Worm (Caenorhabditis elegans) whole organism, L1 larva: Measurements from ENCODE around the gene R07E5.7.

Source experiments
- C16A3.4 ChIP-seq: fragments of 150-350 bp; optimal IDR thresholded peaks from 2 replicates; lab custom pipeline; 2014; ENCODE audit warnings: missing biosample characterization, missing genetic modification characterization
- Y116A8C.19 ChIP-seq: sonication (generic microtip); optimal IDR thresholded peaks from 2 replicates; lab custom pipeline; 2016; ENCODE audit warnings: missing compliant biosample characterization, missing genetic modification characterization, borderline replicate concordance
- aha-1 ChIP-seq: fragments of 150-350 bp; optimal IDR thresholded peaks from 2 replicates; lab custom pipeline; 2014; ENCODE audit warnings: missing biosample characterization, missing genetic modification characterization
- blmp-1 ChIP-seq: fragments of 150-350 bp; optimal IDR thresholded peaks from 2 replicates; lab custom pipeline; 2014; ENCODE audit warnings: missing biosample characterization, missing genetic modification characterization
- ceh-82 ChIP-seq, 3 experiments: fragments of 150-350 bp in 1 of 3; sonication (generic microtip) in 2 of 3; optimal IDR thresholded peaks; 2 replicates each; lab custom pipeline; 2014 to 2017; ENCODE audit warnings: missing biosample characterization in 3 of 3, missing genetic modification characterization in 3 of 3
- ceh-90 ChIP-seq: sonication (generic microtip); optimal IDR thresholded peaks from 2 replicates; lab custom pipeline; 2016; ENCODE audit warnings: missing genetic modification characterization, missing compliant biosample characterization
- ces-1 ChIP-seq: fragments of 150-350 bp; optimal IDR thresholded peaks from 2 replicates; lab custom pipeline; 2014; ENCODE audit warnings: missing biosample characterization, missing genetic modification reagents, missing genetic modification characterization
- dsc-1 ChIP-seq: sonication (generic microtip); optimal IDR thresholded peaks from 2 replicates; lab custom pipeline; 2016; ENCODE audit warnings: mild to moderate bottlenecking, missing genetic modification characterization, missing compliant biosample characterization
- efl-1 ChIP-seq, 4 experiments: fragments of 150-350 bp; optimal IDR thresholded peaks in 3 of 4; peaks in 1 of 4; 1 replicate in 1 of 4; 2 replicates in 3 of 4; lab custom pipeline; 2014; ENCODE audit warnings: missing biosample characterization in 2 of 4, missing genetic modification characterization in 2 of 4, missing genetic modification reagents in 2 of 4
- egl-13 ChIP-seq: sonication (generic microtip); optimal IDR thresholded peaks from 2 replicates; lab custom pipeline; 2016; ENCODE audit warnings: missing genotype, missing genetic modification reagents, missing genetic modification characterization, missing compliant biosample characterization
- elt-2 ChIP-seq: sonication (generic microtip); optimal IDR thresholded peaks from 2 replicates; lab custom pipeline; 2016; ENCODE audit warnings: missing genetic modification characterization, mild to moderate bottlenecking, inconsistent platforms, missing compliant biosample characterization, missing genetic modification reagents
- elt-3 ChIP-seq, 6 experiments: fragments of 150-350 bp in 1 of 6; sonication (generic microtip); optimal IDR thresholded peaks; 2 replicates each; lab custom pipeline; 2017 to 2018; ENCODE audit warnings: missing biosample characterization in 6 of 6, missing genetic modification characterization in 6 of 6, inconsistent platforms in 1 of 6
- ets-5 ChIP-seq: fragments of 200-800 bp; sonication (Bioruptor generic); IDR thresholded peaks from 2 replicates; pipeline ENCODE4 v1.3.6; 2022; ENCODE audit warnings: missing genetic modification characterization, missing compliant biosample characterization
- fkh-10 ChIP-seq: sonication (generic microtip); optimal IDR thresholded peaks from 2 replicates; lab custom pipeline; 2017; ENCODE audit warnings: missing biosample characterization, missing genetic modification reagents, missing genetic modification characterization
- fkh-8 ChIP-seq: sonication (generic microtip); optimal IDR thresholded peaks from 2 replicates; lab custom pipeline; 2016; ENCODE audit warnings: mild to moderate bottlenecking, missing genetic modification characterization, missing compliant biosample characterization
- fos-1 ChIP-seq: fragments of 150-350 bp; optimal IDR thresholded peaks from 2 replicates; lab custom pipeline; 2014; ENCODE audit warnings: missing biosample characterization, missing genetic modification characterization
- grh-1 ChIP-seq: fragments of 200-800 bp; sonication (Bioruptor generic); IDR thresholded peaks from 2 replicates; pipeline ENCODE4 v1.3.6; 2022; ENCODE audit warnings: missing genetic modification reagents, missing genetic modification characterization, missing compliant biosample characterization
- hlh-17 ChIP-seq: fragments of 200-800 bp; sonication (Bioruptor generic); optimal IDR thresholded peaks from 2 replicates; lab custom pipeline; 2018; ENCODE audit warnings: missing genetic modification characterization, mild to moderate bottlenecking, missing compliant biosample characterization, moderate library complexity, borderline replicate concordance
- irx-1 ChIP-seq: sonication (generic microtip); optimal IDR thresholded peaks from 2 replicates; lab custom pipeline; 2016; ENCODE audit warnings: missing genetic modification characterization, missing compliant biosample characterization
- isw-1 ChIP-seq: fragments of 200-800 bp; sonication (Bioruptor generic); IDR thresholded peaks from 2 replicates; pipeline ENCODE4 v1.3.6; 2022; ENCODE audit warnings: missing genetic modification characterization, missing compliant biosample characterization
- lin-13 ChIP-seq: fragments of 150-350 bp; optimal IDR thresholded peaks from 2 replicates; lab custom pipeline; 2014; ENCODE audit warnings: missing biosample characterization, missing genetic modification reagents, missing genetic modification characterization
- lin-14 ChIP-seq: fragments of 200-800 bp; sonication (Bioruptor generic); optimal IDR thresholded peaks from 2 replicates; lab custom pipeline; 2018; ENCODE audit warnings: mild to moderate bottlenecking, missing genetic modification characterization, moderate library complexity, missing compliant biosample characterization
- lin-15B ChIP-seq: fragments of 150-350 bp; sonication (generic microtip); optimal IDR thresholded peaks from 3 replicates; lab custom pipeline; 2014; ENCODE audit warnings: missing biosample characterization, missing genetic modification characterization
- lin-35 ChIP-seq, 2 experiments: fragments of 150-350 bp; optimal IDR thresholded peaks; 2 replicates each; lab custom pipeline; 2014; ENCODE audit warnings: missing biosample characterization in 2 of 2, missing genetic modification characterization in 2 of 2, missing genetic modification reagents in 2 of 2
- lsy-2 ChIP-seq, 2 experiments: fragments of 150-350 bp; optimal IDR thresholded peaks; 2 replicates each; lab custom pipeline; 2014; ENCODE audit warnings: missing biosample characterization in 2 of 2, missing genetic modification characterization in 2 of 2
- mdl-1 ChIP-seq, 2 experiments: fragments of 150-350 bp; optimal IDR thresholded peaks; 2 replicates each; lab custom pipeline; 2014 to 2017; ENCODE audit warnings: missing biosample characterization in 2 of 2, missing genetic modification characterization in 2 of 2, inconsistent platforms in 1 of 2
- nhr-19 ChIP-seq: fragments of 200-800 bp; sonication (Bioruptor generic); conservative IDR thresholded peaks from 2 replicates; pipeline ENCODE4 v1.3.6; 2022; ENCODE audit warnings: missing genetic modification characterization, missing compliant biosample characterization
- nhr-20 ChIP-seq: sonication (generic microtip); optimal IDR thresholded peaks from 2 replicates; lab custom pipeline; 2016; ENCODE audit warnings: mild to moderate bottlenecking, missing genetic modification characterization, missing compliant biosample characterization
- nhr-237 ChIP-seq: fragments of 150-350 bp; optimal IDR thresholded peaks from 2 replicates; lab custom pipeline; 2014; ENCODE audit warnings: missing biosample characterization, missing genetic modification characterization
- nhr-47 ChIP-seq: sonication (generic microtip); optimal IDR thresholded peaks from 2 replicates; lab custom pipeline; 2016; ENCODE audit warnings: mild to moderate bottlenecking, missing genetic modification characterization, moderate library complexity, missing compliant biosample characterization
- nhr-71 ChIP-seq: sonication (generic microtip); optimal IDR thresholded peaks from 2 replicates; lab custom pipeline; 2016; ENCODE audit warnings: mild to moderate bottlenecking, missing genetic modification characterization, moderate library complexity, missing compliant biosample characterization
- nhr-76 ChIP-seq: sonication (generic microtip); optimal IDR thresholded peaks from 2 replicates; lab custom pipeline; 2017; ENCODE audit warnings: missing biosample characterization, missing genetic modification characterization
- nhr-77 ChIP-seq: fragments of 150-350 bp; optimal IDR thresholded peaks from 2 replicates; lab custom pipeline; 2014; ENCODE audit warnings: missing biosample characterization, missing genetic modification characterization
- nhr-85 ChIP-seq: sonication (generic microtip); peaks from one replicate; lab custom pipeline; 2016; ENCODE audit warnings: missing genetic modification characterization, inconsistent platforms, missing compliant biosample characterization
- pag-3 ChIP-seq: sonication (generic microtip); optimal IDR thresholded peaks from 2 replicates; lab custom pipeline; 2017; ENCODE audit warnings: missing genetic modification characterization, mild to moderate bottlenecking, missing compliant biosample characterization, antibody characterized with exemption, borderline replicate concordance; ENCODE audit not compliant: insufficient read depth
- pax-3 ChIP-seq: fragments of 200-800 bp; sonication (Bioruptor generic); optimal IDR thresholded peaks from 2 replicates; lab custom pipeline; 2018; ENCODE audit warnings: mild to moderate bottlenecking, missing genetic modification characterization, moderate library complexity, missing compliant biosample characterization
- pqm-1 ChIP-seq: sonication (generic microtip); optimal IDR thresholded peaks from 3 replicates; lab custom pipeline; 2017; ENCODE audit warnings: missing biosample characterization, missing genetic modification characterization
- rnt-1 ChIP-seq: sonication (generic microtip); optimal IDR thresholded peaks from 2 replicates; lab custom pipeline; 2016; ENCODE audit warnings: mild to moderate bottlenecking, missing genetic modification characterization, moderate library complexity, missing compliant biosample characterization
- skn-1 ChIP-seq: fragments of 150-350 bp; optimal IDR thresholded peaks from 2 replicates; lab custom pipeline; 2014; ENCODE audit warnings: missing biosample characterization, missing genetic modification characterization
- snu-23 ChIP-seq: sonication (generic microtip); optimal IDR thresholded peaks from 2 replicates; lab custom pipeline; 2016; ENCODE audit warnings: missing genetic modification characterization, missing compliant biosample characterization
- sox-4 ChIP-seq: sonication (generic microtip); optimal IDR thresholded peaks from 2 replicates; lab custom pipeline; 2016; ENCODE audit warnings: missing genetic modification characterization, missing compliant biosample characterization
- tbx-2 ChIP-seq: sonication (generic microtip); optimal IDR thresholded peaks from 2 replicates; lab custom pipeline; 2016; ENCODE audit warnings: missing genetic modification characterization, missing compliant biosample characterization
- tlp-1 ChIP-seq: fragments of 150-350 bp; optimal IDR thresholded peaks from 2 replicates; lab custom pipeline; 2014; ENCODE audit warnings: missing biosample characterization, missing genetic modification characterization
- unc-130 ChIP-seq: fragments of 150-350 bp; optimal IDR thresholded peaks from 2 replicates; lab custom pipeline; 2017; ENCODE audit warnings: missing biosample characterization, missing genetic modification characterization, inconsistent platforms
- unc-30 ChIP-seq: sonication (generic microtip); optimal IDR thresholded peaks from 2 replicates; lab custom pipeline; 2017; ENCODE audit warnings: missing biosample characterization, missing genetic modification characterization
- unc-62 ChIP-seq: fragments of 150-350 bp; optimal IDR thresholded peaks from 2 replicates; lab custom pipeline; 2014; ENCODE audit warnings: missing biosample characterization, missing genetic modification reagents, missing genetic modification characterization
- unc-86 ChIP-seq: sonication (generic microtip); optimal IDR thresholded peaks from 2 replicates; lab custom pipeline; 2016; ENCODE audit warnings: missing genetic modification characterization, missing compliant biosample characterization
- xbp-1 ChIP-seq: sonication (generic microtip); optimal IDR thresholded peaks from 2 replicates; lab custom pipeline; 2016; ENCODE audit warnings: missing genetic modification characterization, missing compliant biosample characterization
- zag-1 ChIP-seq: fragments of 150-350 bp; optimal IDR thresholded peaks from 2 replicates; lab custom pipeline; 2014; ENCODE audit warnings: missing biosample characterization, missing genetic modification characterization
- zip-4 ChIP-seq: fragments of 200-800 bp; sonication (Bioruptor generic); optimal IDR thresholded peaks from 2 replicates; lab custom pipeline; 2018; ENCODE audit warnings: mild to moderate bottlenecking, missing genetic modification characterization, moderate library complexity, missing compliant biosample characterization
- ztf-4 ChIP-seq: fragments of 150-350 bp; optimal IDR thresholded peaks from 2 replicates; lab custom pipeline; 2014; ENCODE audit warnings: missing biosample characterization, missing genetic modification characterization

Gene R07E5.7

DNA sequence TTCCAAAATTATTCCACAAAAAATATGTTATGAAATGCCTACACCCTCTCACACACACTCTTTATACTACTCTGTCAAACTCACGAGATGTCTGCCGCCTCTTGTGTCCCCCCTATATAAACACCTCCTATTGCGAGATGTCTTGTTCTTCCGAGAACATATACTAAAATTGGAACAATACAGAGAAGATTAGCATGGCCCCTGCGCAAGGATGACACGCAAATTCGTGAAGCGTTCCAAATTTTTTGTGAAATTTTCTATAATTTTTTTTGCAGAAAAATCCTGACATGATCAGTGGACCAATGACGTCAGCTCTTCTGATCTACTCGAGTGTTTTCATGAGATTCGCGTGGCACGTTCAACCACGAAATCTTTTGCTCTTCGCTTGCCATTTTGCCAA lies 4.9 kb downstream of the R07E5.7 start (continued):
- peak; percentile 55 for TF ChIP-seq fkh-8
- TF ChIP-seq tbx-2, result peak; percentile 33
- peak; percentile 11 for TF ChIP-seq fos-1 (tag; lab: Kevin White, UChicago)
- TF ChIP-seq ztf-4 (tag; lab: Kevin White, UChicago), result peak; percentile 34
- TF ChIP-seq grh-1 (GFP tag; lab: Robert Waterston, UW), result peak; percentile 47; the same call in 1 of the 2 replicates
- TF ChIP-seq lsy-2 (tag; optimal IDR thresholded peaks at IDR 0.05; lab: Kevin White, UChicago), result peak; percentile 40 to 51
- peak; percentile 52 for TF ChIP-seq nhr-20 (tag; lab: Kevin White, UChicago)

ce11 chrIII:4413099-4413498 lies 5.9 kb downstream of the R07E5.7 start, which contains the start of gene mpc-1:
TSS of gene mpc-1 (plus strand) at chrIII:4413457.
- TF ChIP-seq C16A3.4 (tag; lab: Kevin White, UChicago) (no peak), nhr-76 (tag; lab: Kevin White, UChicago) (no peak), nhr-19 (GFP tag; lab: Robert Waterston, UW) (0 out of 2 replicates have a peak, but pooled peaks have one; percentile 8), lin-15B (tag; lab: Kevin White, UChicago) (no peak), nhr-237 (tag; lab: Kevin White, UChicago) (no peak), ces-1 (GFP tag; lab: Kevin White, UChicago) (no peak), pqm-1 (peak; percentile 53), elt-3 (tag; optimal IDR thresholded peaks at IDR 0.05; lab: Kevin White, UChicago) (peak in 4 of 6 experiments; percentile 9 to 96 (median 52)), blmp-1 (peak; percentile 44), ets-5 (GFP tag; lab: Robert Waterston, UW) (no peak), aha-1 (no peak), lsy-2 (tag; optimal IDR thresholded peaks at IDR 0.05; lab: Kevin White, UChicago) (peak; percentile 1 to 29), fkh-10 (GFP tag; lab: Kevin White, UChicago) (no peak), nhr-20 (tag; lab: Kevin White, UChicago) (peak; percentile 1), zag-1 (tag; lab: Kevin White, UChicago) (no peak), pag-3 (tag; lab: Kevin White, UChicago) (no peak), nhr-71 (tag; lab: Kevin White, UChicago) (peak; percentile 53), unc-62 (GFP tag; lab: Kevin White, UChicago) (no peak), nhr-47 (no peak), snu-23 (GFP tag; lab: Kevin White, UChicago) (peak; percentile 18), lin-13 (GFP tag; lab: Kevin White, UChicago) (no peak), egl-13 (tag; lab: Kevin White, UChicago) (no peak), lin-14 (GFP tag; lab: Kevin White, UChicago) (peak; percentile 54), Y116A8C.19 (no peak), pax-3 (tag; lab: Kevin White, UChicago) (no peak), dsc-1 (tag; lab: Kevin White, UChicago) (no peak), lin-35 (GFP tag; optimal IDR thresholded peaks at IDR 0.05; lab: Kevin White, UChicago) (peak in 1 of 2 experiments; percentile 24), rnt-1 (tag; lab: Kevin White, UChicago) (no peak), grh-1 (GFP tag; lab: Robert Waterston, UW) (no peak), ceh-90 (tag; lab: Kevin White, UChicago) (no peak), sox-4 (tag; lab: Kevin White, UChicago) (no peak), isw-1 (no peak), elt-2 (tag; lab: Kevin White, UChicago) (peak; percentile 86), tlp-1 (tag; lab: Kevin White, UChicago) (no peak), nhr-85 (peak; percentile 72), unc-30 (no peak), skn-1 (peak; percentile 25), unc-86 (tag; lab: Kevin White, UChicago) (no peak), irx-1 (no peak), efl-1 (optimal IDR thresholded peaks at IDR 0.05; lab: Kevin White, UChicago) (no peak), efl-1 (GFP tag; optimal IDR thresholded peaks at IDR 0.05 in 1 of 2; lab: Kevin White, UChicago) (no peak), xbp-1 (no peak), hlh-17 (GFP tag; lab: Kevin White, UChicago) (no peak), zip-4 (GFP tag; lab: Kevin White, UChicago) (no peak), nhr-77 (no peak), unc-130 (tag; lab: Kevin White, UChicago) (no peak), ceh-82 (tag; optimal IDR thresholded peaks at IDR 0.05; lab: Kevin White, UChicago) (no peak), mdl-1 (tag; optimal IDR thresholded peaks at IDR 0.05; lab: Kevin White, UChicago) (no peak)
